Worm (Caenorhabditis elegans) whole organism, midembryonic: ENCODE results near the gene F20A1.8.

Source experiments
- T22C8.4 ChIP-seq: fragments of 200-800 bp; sonication (Bioruptor generic); IDR thresholded peaks from 2 replicates; pipeline ENCODE4 v1.3.6; 2022; ENCODE audit warnings: missing genetic modification characterization, missing compliant biosample characterization
- cog-1 ChIP-seq: sonication (generic microtip); optimal IDR thresholded peaks from 2 replicates; lab custom pipeline; 2016; ENCODE audit warnings: missing genetic modification characterization, missing compliant biosample characterization
- flt-1 ChIP-seq: fragments of 200-800 bp; sonication (Bioruptor generic); IDR thresholded peaks from 2 replicates; pipeline ENCODE4 v1.3.6; 2022; ENCODE audit warnings: missing genetic modification characterization, missing compliant biosample characterization
- klf-2 ChIP-seq: fragments of 200-800 bp; sonication (Bioruptor generic); conservative IDR thresholded peaks from 2 replicates; pipeline ENCODE4 v1.3.6; 2022; ENCODE audit warnings: missing genetic modification reagents, missing genetic modification characterization, missing compliant biosample characterization
- med-1 ChIP-seq: sonication (generic microtip); optimal IDR thresholded peaks from 2 replicates; lab custom pipeline; 2017; ENCODE audit warnings: missing genetic modification characterization, mild to moderate bottlenecking, missing compliant biosample characterization, antibody characterized with exemption, missing genetic modification reagents; ENCODE audit not compliant: insufficient read depth
- ref-1 ChIP-seq: fragments of 200-800 bp; sonication (Bioruptor generic); conservative IDR thresholded peaks from 2 replicates; pipeline ENCODE4 v1.3.6; 2022; ENCODE audit warnings: missing genetic modification reagents, missing genetic modification characterization, missing compliant biosample characterization
- tab-1 ChIP-seq: fragments of 200-800 bp; sonication (Bioruptor generic); IDR thresholded peaks from 2 replicates; pipeline ENCODE4 v1.3.6; 2022; ENCODE audit warnings: missing genetic modification characterization, missing compliant biosample characterization
- ztf-23 ChIP-seq: fragments of 200-800 bp; sonication (Bioruptor generic); IDR thresholded peaks from 2 replicates; pipeline ENCODE4 v1.3.6; 2022; ENCODE audit warnings: missing genetic modification reagents, missing genetic modification characterization, missing compliant biosample characterization
- ztf-29 ChIP-seq: fragments of 200-800 bp; sonication (Bioruptor generic); IDR thresholded peaks from 2 replicates; pipeline ENCODE4 v1.3.6; 2022; ENCODE audit warnings: missing genetic modification reagents, missing genetic modification characterization, missing compliant biosample characterization

Gene F20A1.8

ce11 chrV:7047512-7047911 lies at the start of gene F20A1.8:
TSS of gene F20A1.8 (minus strand) at chrV:7047612.
- TF ChIP-seq ztf-23 (no peak), tab-1 (GFP tag; lab: Robert Waterston, UW) (no peak), T22C8.4 (GFP tag; lab: Robert Waterston, UW) (no peak), ref-1 (GFP tag; lab: Robert Waterston, UW) (no peak), med-1 (GFP tag; lab: Kevin White, UChicago) (no peak), ztf-29 (GFP tag; lab: Robert Waterston, UW) (no peak), klf-2 (GFP tag; lab: Robert Waterston, UW) (no peak), cog-1 (no peak), flt-1 (GFP tag; lab: Robert Waterston, UW) (no peak)

- no peak for TF ChIP-seq tab-1 (GFP tag; lab: Robert Waterston, UW)
- TF ChIP-seq ztf-23, result no peak
- TF ChIP-seq flt-1 (GFP tag; lab: Robert Waterston, UW), result no peak
- TF ChIP-seq med-1 (GFP tag; lab: Kevin White, UChicago), result no peak
- TF ChIP-seq ref-1 (GFP tag; lab: Robert Waterston, UW), result no peak
- no peak for TF ChIP-seq klf-2 (GFP tag; lab: Robert Waterston, UW)
Measured at ce11 chrV:7096811-7097210, 49.4 kb upstream of the F20A1.8 start.

- TF ChIP-seq ztf-23 (no peak), ztf-29 (GFP tag; lab: Robert Waterston, UW) (no peak), tab-1 (GFP tag; lab: Robert Waterston, UW) (no peak), cog-1 (no peak), flt-1 (GFP tag; lab: Robert Waterston, UW) (no peak), T22C8.4 (GFP tag; lab: Robert Waterston, UW) (no peak), ref-1 (GFP tag; lab: Robert Waterston, UW) (no peak), klf-2 (GFP tag; lab: Robert Waterston, UW) (no peak), med-1 (GFP tag; lab: Kevin White, UChicago) (no peak)
Measured at ce11 chrV:7096129-7096730, 48.8 kb upstream of the F20A1.8 start.

- TF ChIP-seq klf-2 (GFP tag; lab: Robert Waterston, UW), result no peak
- no peak for TF ChIP-seq ztf-29 (GFP tag; lab: Robert Waterston, UW)
- TF ChIP-seq med-1 (GFP tag; lab: Kevin White, UChicago), result no peak
- no peak for TF ChIP-seq flt-1 (GFP tag; lab: Robert Waterston, UW)
- TF ChIP-seq T22C8.4 (GFP tag; lab: Robert Waterston, UW), result no peak
- TF ChIP-seq ztf-23, result no peak
- no peak for TF ChIP-seq tab-1 (GFP tag; lab: Robert Waterston, UW)
- TF ChIP-seq ref-1 (GFP tag; lab: Robert Waterston, UW), result no peak
- TF ChIP-seq cog-1, result no peak
Measured at ce11 chrV:7095254-7095990, 48.0 kb upstream of the F20A1.8 start.

ce11 chrV:7093720-7094401 lies 46.4 kb upstream of the F20A1.8 start, which contains the start of gene nhr-135:
TSS of gene nhr-135 (minus strand) at chrV:7093770.
- TF ChIP-seq ztf-23, result no peak
- peak; percentile 38; the same call in 1 of the 2 replicates for TF ChIP-seq T22C8.4 (GFP tag; lab: Robert Waterston, UW)

- TF ChIP-seq cog-1 (no peak), ztf-23 (no peak), T22C8.4 (GFP tag; lab: Robert Waterston, UW) (no peak), ztf-29 (GFP tag; lab: Robert Waterston, UW) (no peak), tab-1 (GFP tag; lab: Robert Waterston, UW) (no peak), flt-1 (GFP tag; lab: Robert Waterston, UW) (no peak), ref-1 (GFP tag; lab: Robert Waterston, UW) (no peak), med-1 (GFP tag; lab: Kevin White, UChicago) (no peak), klf-2 (GFP tag; lab: Robert Waterston, UW) (no peak)
Measured at ce11 chrV:7091287-7091686, 43.9 kb upstream of the F20A1.8 start, which contains the start of gene nhr-286. TSS of gene nhr-286 (minus strand) at chrV:7091610.

DNA sequence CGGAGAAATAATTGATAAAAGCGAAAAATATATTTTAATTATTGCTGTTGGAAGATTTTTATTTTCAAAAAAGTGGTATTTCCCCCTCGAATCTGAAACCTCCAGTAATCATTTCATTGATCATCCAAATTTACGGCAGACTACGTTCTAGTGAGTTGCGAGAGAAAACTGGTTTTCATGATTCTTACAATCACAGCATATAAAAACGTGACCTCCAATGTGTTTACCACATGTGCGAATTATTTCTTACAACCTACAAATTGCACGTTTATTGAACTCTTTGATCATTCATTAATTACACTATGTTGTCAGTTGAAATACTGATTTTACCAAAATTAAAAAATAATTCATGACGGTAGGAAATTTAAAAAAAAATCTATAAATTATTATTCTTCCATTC lies 41.8 kb upstream of the F20A1.8 start:
- TF ChIP-seq tab-1 (GFP tag; lab: Robert Waterston, UW) (no peak), cog-1 (no peak), klf-2 (GFP tag; lab: Robert Waterston, UW) (no peak), ztf-29 (GFP tag; lab: Robert Waterston, UW) (no peak), flt-1 (GFP tag; lab: Robert Waterston, UW) (no peak), T22C8.4 (GFP tag; lab: Robert Waterston, UW) (no peak), med-1 (GFP tag; lab: Kevin White, UChicago) (no peak), ztf-23 (no peak), ref-1 (GFP tag; lab: Robert Waterston, UW) (no peak)

DNA sequence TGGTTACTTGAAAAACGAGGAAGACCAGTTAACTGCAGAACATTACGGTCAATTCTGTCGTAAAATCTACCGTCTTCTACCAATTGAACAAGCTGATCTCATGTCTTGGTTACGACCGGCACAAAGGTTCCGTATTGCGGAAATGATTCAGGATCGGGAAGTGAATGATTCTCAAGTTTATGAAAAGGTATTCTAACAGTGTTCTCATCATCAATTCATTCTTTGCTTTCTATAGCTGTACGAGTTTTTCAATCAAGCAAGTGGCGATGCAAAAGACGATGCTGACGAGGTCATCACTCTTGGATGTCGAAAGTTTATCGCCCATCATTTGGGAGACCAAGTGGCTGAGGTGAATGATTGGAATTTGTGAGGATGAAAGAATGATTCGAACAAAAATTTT lies 39.9 kb upstream of the F20A1.8 start:
- no peak for TF ChIP-seq flt-1 (GFP tag; lab: Robert Waterston, UW)
- no peak for TF ChIP-seq ztf-23
- TF ChIP-seq T22C8.4 (GFP tag; lab: Robert Waterston, UW), result no peak
- TF ChIP-seq ref-1 (GFP tag; lab: Robert Waterston, UW), result no peak
- no peak for TF ChIP-seq klf-2 (GFP tag; lab: Robert Waterston, UW)
- no peak for TF ChIP-seq tab-1 (GFP tag; lab: Robert Waterston, UW)
